Fruit fly (Drosophila melanogaster): ENCODE results near the gene whe.

The whe gene

dm6 chrX:21366311-21366990, 36.1 kb downstream of the whe start (continued):
- no peak for TF ChIP-seq amos (GFP tag; IDR thresholded peaks at IDR 0.05; ENCODE audit: partially characterized antibody)
- TF ChIP-seq CG11504 (tag; optimal IDR thresholded peaks at IDR 0.05), result peak; percentile 95
- peak; percentile 40; the same call in 1 of the 3 replicates for TF ChIP-seq gce (GFP tag; IDR thresholded peaks at IDR 0.05)
- TF ChIP-seq jumu (GFP tag; optimal IDR thresholded peaks at IDR 0.05), result peak; percentile 41
- peak; percentile 79 for TF ChIP-seq ssp (GFP tag; IDR thresholded peaks at IDR 0.05)
- peak; percentile 83 for TF ChIP-seq CG11456 (GFP tag; IDR thresholded peaks at IDR 0.05)
- TF ChIP-seq CG10979 (tag; optimal IDR thresholded peaks at IDR 0.05), result peak; percentile 92
- TF ChIP-seq CG15601 (tag; optimal IDR thresholded peaks at IDR 0.05), result peak; percentile 92
- peak; percentile 92 for TF ChIP-seq CG8388 (GFP tag; optimal IDR thresholded peaks at IDR 0.05)
- TF ChIP-seq ci (GFP tag; IDR thresholded peaks at IDR 0.05), result peak; percentile 81
- no peak for TF ChIP-seq hth (optimal IDR thresholded peaks at IDR 0.05)
- peak; percentile 92 for TF ChIP-seq CG1233 (GFP tag; optimal IDR thresholded peaks at IDR 0.05)
- peak; percentile 82 for TF ChIP-seq stc (GFP tag; IDR thresholded peaks at IDR 0.05)
- no peak for TF ChIP-seq CG6175 (GFP tag; IDR thresholded peaks at IDR 0.05)
- peak; percentile 50 for TF ChIP-seq Hsf (GFP tag; optimal IDR thresholded peaks at IDR 0.05)
- peak; percentile 16 for TF ChIP-seq slp2 (GFP tag; optimal IDR thresholded peaks at IDR 0.05)
- TF ChIP-seq zen2 (GFP tag; IDR thresholded peaks at IDR 0.05; ENCODE audit: partially characterized antibody), result no peak
- peak; percentile 54 to 64 for TF ChIP-seq Pdp1 (GFP tag; optimal IDR thresholded peaks at IDR 0.05)
- TF ChIP-seq CG12104 (GFP tag; optimal IDR thresholded peaks at IDR 0.05), result peak; percentile 85
- peak; percentile 86 for TF ChIP-seq CG32767 (GFP tag; IDR thresholded peaks at IDR 0.05)
- peak; percentile 93 for TF ChIP-seq CG18262 (tag; optimal IDR thresholded peaks at IDR 0.05)
- TF ChIP-seq CG43689 (GFP tag; IDR thresholded peaks at IDR 0.05), result peak; percentile 75
- TF ChIP-seq gt (GFP tag; IDR thresholded peaks at IDR 0.05), result no peak
- TF ChIP-seq CG12071 (GFP tag; optimal IDR thresholded peaks at IDR 0.05), result peak; percentile 77
- TF ChIP-seq HLH3B (GFP tag; IDR thresholded peaks at IDR 0.05), result peak; percentile 87
- TF ChIP-seq fru (optimal IDR thresholded peaks at IDR 0.05), result no peak
- no peak for TF ChIP-seq z (GFP tag; IDR thresholded peaks at IDR 0.05)
- peak; percentile 88 for TF ChIP-seq vvl (GFP tag; IDR thresholded peaks at IDR 0.05)
- peak; percentile 87 for TF ChIP-seq CG1529 (GFP tag; optimal IDR thresholded peaks at IDR 0.05)
- TF ChIP-seq CG12659 (GFP tag; optimal IDR thresholded peaks at IDR 0.05), result peak; percentile 96
- TF ChIP-seq cato (GFP tag; optimal IDR thresholded peaks at IDR 0.05; ENCODE audit: borderline replicate concordance), result peak; percentile 59
- TF ChIP-seq hkb (optimal IDR thresholded peaks at IDR 0.05), result no peak
- TF ChIP-seq hkb (GFP tag; IDR thresholded peaks at IDR 0.05), result peak; percentile 92
- peak; percentile 75 for TF ChIP-seq CG14667 (GFP tag; IDR thresholded peaks at IDR 0.05)
- peak; percentile 8 for TF ChIP-seq CG7786 (GFP tag; optimal IDR thresholded peaks at IDR 0.05)
- peak; percentile 47 for TF ChIP-seq mirr (GFP tag; optimal IDR thresholded peaks at IDR 0.05)
- TF ChIP-seq twi (tag; optimal IDR thresholded peaks at IDR 0.05), result peak; percentile 84
- TF ChIP-seq salm (tag; optimal IDR thresholded peaks at IDR 0.05), result peak; percentile 87
- TF ChIP-seq jigr1 (GFP tag; IDR thresholded peaks at IDR 0.05), result peak; percentile 76; the same call in 2 of the 3 replicates
- no peak for TF ChIP-seq pzg (GFP tag; optimal IDR thresholded peaks at IDR 0.05)
- no peak for TF ChIP-seq Dfd (GFP tag; optimal IDR thresholded peaks at IDR 0.05)
- TF ChIP-seq CG17186 (GFP tag; optimal IDR thresholded peaks at IDR 0.05), result peak; percentile 33
- peak; percentile 92 for TF ChIP-seq CG13894 (tag; optimal IDR thresholded peaks at IDR 0.05)
- peak; percentile 90 for TF ChIP-seq scrt (GFP tag; optimal IDR thresholded peaks at IDR 0.05)
- peak; percentile 80 for TF ChIP-seq Ravus (GFP tag; IDR thresholded peaks at IDR 0.05)
- peak; percentile 78 for TF ChIP-seq Spps (tag; optimal IDR thresholded peaks at IDR 0.05)
- peak; percentile 36 for TF ChIP-seq tup (GFP tag; optimal IDR thresholded peaks at IDR 0.05)
- TF ChIP-seq CG9727 (GFP tag; optimal IDR thresholded peaks at IDR 0.05), result peak; percentile 92
- peak; percentile 42 for TF ChIP-seq CG15073 (GFP tag; optimal IDR thresholded peaks at IDR 0.05)
- peak; percentile 76 for TF ChIP-seq CG2889 (GFP tag; IDR thresholded peaks at IDR 0.05)
- no peak for TF ChIP-seq Scr (GFP tag; IDR thresholded peaks at IDR 0.05; ENCODE audit: partially characterized antibody)

Measured in whole organism, embryonic.